Worm (Caenorhabditis elegans) whole organism, L1 larva: ENCODE measurements around the gene szy-4.

Experiments
- blmp-1 ChIP-seq: fragments of 150-350 bp; optimal IDR thresholded peaks from 2 replicates; lab custom pipeline; 2014; ENCODE audit warnings: missing biosample characterization, missing genetic modification characterization
- mab-9 ChIP-seq: fragments of 200-800 bp; sonication (Bioruptor generic); IDR thresholded peaks from 2 replicates; pipeline ENCODE4 v1.3.6; 2022; ENCODE audit warnings: missing genetic modification reagents, missing genetic modification characterization, missing compliant biosample characterization
- mep-1 ChIP-seq: fragments of 150-350 bp; optimal IDR thresholded peaks from 2 replicates; lab custom pipeline; 2014; ENCODE audit warnings: missing biosample characterization, missing genetic modification characterization
- nhr-76 ChIP-seq: sonication (generic microtip); optimal IDR thresholded peaks from 2 replicates; lab custom pipeline; 2017; ENCODE audit warnings: missing biosample characterization, missing genetic modification characterization
- pqm-1 ChIP-seq: sonication (generic microtip); optimal IDR thresholded peaks from 3 replicates; lab custom pipeline; 2017; ENCODE audit warnings: missing biosample characterization, missing genetic modification characterization

- TF ChIP-seq mab-9 (GFP tag; lab: Robert Waterston, UW) (no peak), pqm-1 (tag; lab: Kevin White, UChicago) (no peak), nhr-76 (tag; lab: Kevin White, UChicago) (no peak), mep-1 (tag; lab: Kevin White, UChicago) (no peak), blmp-1 (tag; lab: Kevin White, UChicago) (no peak)
Measured at ce11 chrII:6246054-6246453, 47.6 kb downstream of the szy-4 start, which contains the start of gene lelo-1.
